Fruit fly (Drosophila melanogaster): ENCODE measurements around the gene Elo68beta.
A peak's percentile ranks its signal among the peaks of the same experiment; 100 is the strongest.

Elo68beta gene

DNA sequence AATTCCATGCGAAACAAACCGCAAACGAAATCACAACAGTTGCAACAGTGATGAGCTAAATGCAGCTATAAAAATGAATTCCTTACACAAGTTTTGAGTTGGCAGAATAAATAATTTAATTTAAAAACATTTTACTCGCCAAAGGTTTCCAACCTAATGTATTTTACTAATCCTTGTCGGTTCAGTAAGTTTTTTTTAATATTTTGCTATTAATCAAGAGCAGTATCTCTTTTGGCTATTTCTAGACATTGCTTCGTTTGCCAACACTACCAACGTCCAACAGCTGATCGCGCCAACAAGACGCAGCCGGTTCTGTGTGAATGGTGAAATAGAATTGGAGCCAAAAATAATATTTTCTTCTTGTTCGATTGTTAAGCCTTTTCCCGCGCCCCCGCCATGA lies 36.8 kb downstream of the Elo68beta start, which contains the start of the genes CG32075, CG45101 and SuUR (continued):
- peak; percentile 63 for TF ChIP-seq CG14710 (tag; optimal IDR thresholded peaks at IDR 0.05)
- peak; percentile 74 for TF ChIP-seq croc (GFP tag; conservative IDR thresholded peaks at IDR 0.05)
- peak; percentile 94 for TF ChIP-seq CG30403 (GFP tag; optimal IDR thresholded peaks at IDR 0.05)
- TF ChIP-seq gro (GFP tag; optimal IDR thresholded peaks at IDR 0.05), result peak; percentile 77
- peak; percentile 77 for TF ChIP-seq CG4404 (GFP tag; IDR thresholded peaks at IDR 0.05)
- peak; percentile 87 for TF ChIP-seq pum (GFP tag; optimal IDR thresholded peaks at IDR 0.05)
- TF ChIP-seq CG31388 (GFP tag; optimal IDR thresholded peaks at IDR 0.05), result peak; percentile 39
- peak; percentile 90 for TF ChIP-seq Hr3 (GFP tag; optimal IDR thresholded peaks at IDR 0.05)
- TF ChIP-seq CG15514 (GFP tag; optimal IDR thresholded peaks at IDR 0.05), result peak; percentile 78
- peak; percentile 68 for TF ChIP-seq trh (GFP tag; optimal IDR thresholded peaks at IDR 0.05)
- TF ChIP-seq ap (GFP tag; IDR thresholded peaks at IDR 0.05), result peak; percentile 83
- TF ChIP-seq stwl (tag; optimal IDR thresholded peaks at IDR 0.05), result peak; percentile 61
- TF ChIP-seq crol (GFP tag; IDR thresholded peaks at IDR 0.05), result no peak
- no peak for TF ChIP-seq CkIIα-i1 (GFP tag; IDR thresholded peaks at IDR 0.05)
- peak; percentile 87 for TF ChIP-seq CG14014 (GFP tag; IDR thresholded peaks at IDR 0.05)
- TF ChIP-seq klu (GFP tag; IDR thresholded peaks at IDR 0.05), result peak; percentile 80
- peak; percentile 88 for TF ChIP-seq CG6689 (GFP tag; IDR thresholded peaks at IDR 0.05)
- TF ChIP-seq CG11696 (GFP tag; IDR thresholded peaks at IDR 0.05), result peak; percentile 41; the same call in 1 of the 2 replicates
- no peak for TF ChIP-seq HLHmδ (GFP tag; optimal IDR thresholded peaks at IDR 0.05)
- TF ChIP-seq CG7928 (GFP tag; optimal IDR thresholded peaks at IDR 0.05), result peak; percentile 41
- peak; percentile 39 for TF ChIP-seq BEAF-32 (GFP tag; optimal IDR thresholded peaks at IDR 0.05)
- no peak; the same call in 2 of the 3 replicates for TF ChIP-seq CG7963 (GFP tag; IDR thresholded peaks at IDR 0.05; ENCODE audit: partially characterized antibody)
- peak; percentile 38 for TF ChIP-seq CG8281 (tag; optimal IDR thresholded peaks at IDR 0.05)
- TF ChIP-seq gcm (GFP tag; optimal IDR thresholded peaks at IDR 0.05), result peak; percentile 49
- no peak for TF ChIP-seq Neu2 (GFP tag; optimal IDR thresholded peaks at IDR 0.05; ENCODE audit: borderline replicate concordance)
- TF ChIP-seq lilli (GFP tag; optimal IDR thresholded peaks at IDR 0.05), result peak; percentile 95
- TF ChIP-seq Myb (GFP tag; optimal IDR thresholded peaks at IDR 0.05), result peak; percentile 75
- TF ChIP-seq CG9932 (GFP tag; IDR thresholded peaks at IDR 0.05), result peak; percentile 94
- peak; percentile 91 to 92 for TF ChIP-seq dpn (GFP tag; optimal IDR thresholded peaks at IDR 0.05)
- TF ChIP-seq CG4617 (GFP tag; optimal IDR thresholded peaks at IDR 0.05; ENCODE audit: borderline replicate concordance), result peak; percentile 96
- peak; percentile 75 for TF ChIP-seq pzg (GFP tag; optimal IDR thresholded peaks at IDR 0.05)
- peak; percentile 93 for TF ChIP-seq Xbp1 (GFP tag; optimal IDR thresholded peaks at IDR 0.05)
- TF ChIP-seq fd102C (GFP tag; optimal IDR thresholded peaks at IDR 0.05), result peak; percentile 36
- TF ChIP-seq chn (GFP tag; optimal IDR thresholded peaks at IDR 0.05), result peak; percentile 92
- peak; percentile 73 for TF ChIP-seq Usf (GFP tag; optimal IDR thresholded peaks at IDR 0.05)
- TF ChIP-seq otp (GFP tag; IDR thresholded peaks at IDR 0.05), result peak; percentile 78; the same call in 2 of the 3 replicates
- peak; percentile 88 for TF ChIP-seq Dad (GFP tag; optimal IDR thresholded peaks at IDR 0.05)
- peak; percentile 89 for TF ChIP-seq Abd-B (GFP tag; optimal IDR thresholded peaks at IDR 0.05)
- TF ChIP-seq disco-r (GFP tag; optimal IDR thresholded peaks at IDR 0.05), result peak; percentile 51
- TF ChIP-seq CG14860 (GFP tag; IDR thresholded peaks at IDR 0.05; ENCODE audit: partially characterized antibody), result no peak
- peak; percentile 71 for TF ChIP-seq CG33557 (GFP tag; optimal IDR thresholded peaks at IDR 0.05)
- peak; percentile 89 for TF ChIP-seq CoRest (tag; optimal IDR thresholded peaks at IDR 0.05)
- TF ChIP-seq HmgZ (tag; optimal IDR thresholded peaks at IDR 0.05), result peak; percentile 92
- TF ChIP-seq Chrac-16 (GFP tag; optimal IDR thresholded peaks at IDR 0.05), result peak; percentile 93
- TF ChIP-seq gcm2 (GFP tag; optimal IDR thresholded peaks at IDR 0.05), result peak; percentile 81
- peak; percentile 87 for TF ChIP-seq CG2678 (tag; optimal IDR thresholded peaks at IDR 0.05)
- peak; percentile 74 for TF ChIP-seq Fer3 (tag; optimal IDR thresholded peaks at IDR 0.05)
- TF ChIP-seq CG3281 (GFP tag; optimal IDR thresholded peaks at IDR 0.05), result peak; percentile 72
- TF ChIP-seq CG10274 (GFP tag; optimal IDR thresholded peaks at IDR 0.05), result peak; percentile 37
- peak; percentile 81 for TF ChIP-seq bcd (GFP tag; optimal IDR thresholded peaks at IDR 0.05)
